Fruit fly (Drosophila melanogaster): ENCODE data around the gene CG8236.

DNA sequence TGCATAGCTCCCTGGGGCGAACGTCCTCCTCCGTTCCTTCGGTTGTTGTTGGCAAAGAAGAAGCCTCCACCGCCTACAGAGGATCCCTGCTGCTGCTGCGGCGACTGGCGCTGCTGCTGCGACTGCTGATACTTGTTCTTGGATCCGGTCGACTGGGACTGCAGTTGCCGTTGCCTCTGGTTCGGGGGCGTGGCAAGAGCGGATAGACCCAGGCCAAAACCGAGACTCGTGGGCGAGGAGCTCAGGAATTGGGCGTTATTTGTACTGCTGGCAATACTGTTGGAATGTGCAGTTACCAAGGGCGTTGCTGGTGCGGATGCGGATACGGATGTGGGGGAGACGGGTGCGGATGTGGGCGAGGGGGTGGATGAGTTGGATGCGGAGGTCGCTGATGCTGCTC, 49.0 kb downstream of the CG8236 start:
- no peak for TF ChIP-seq Dll (optimal IDR thresholded peaks at IDR 0.05)
- no peak for TF ChIP-seq psq (optimal IDR thresholded peaks at IDR 0.05)
